Worm (Caenorhabditis elegans): ENCODE data around the gene T01H3.2.

ce11 chrII:7851480-7851879 is 26.3 kb downstream of the T01H3.2 start:
- TF ChIP-seq scrt-1 (GFP tag; IDR thresholded peaks at IDR 0.05), result no peak
- TF ChIP-seq ama-1 (optimal IDR thresholded peaks at IDR 0.05), result no peak

All from whole organism, early embryonic.